In genomic region chr3R:21658752-21659468, dm6 we compare ENCODE assay signal across 1 fruit fly cellular context.
TF ChIP-seq lines count a peak whose summit lies in the region.

No protein-coding gene starts in this region.

TF ChIP-seq in whole organism, embryonic, 481 proteins besides CTCF, POLR2A, EP300 and RAD21 (continued from another document):
- TF ChIP-seq D19B (GFP tag; optimal IDR thresholded peaks at IDR 0.05; lab: Kevin White, UChicago), result peak; percentile 68
- no peak for TF ChIP-seq Mes4 (GFP tag; optimal IDR thresholded peaks at IDR 0.05; lab: Kevin White, UChicago)
- TF ChIP-seq bab2 (GFP tag; optimal IDR thresholded peaks at IDR 0.05; lab: Kevin White, UChicago), result no peak
- TF ChIP-seq gcm2 (GFP tag; optimal IDR thresholded peaks at IDR 0.05; lab: Kevin White, UChicago), result no peak
- TF ChIP-seq nerfin-1 (tag; optimal IDR thresholded peaks at IDR 0.05; lab: Kevin White, UChicago), result no peak
- no peak for TF ChIP-seq CG31224 (GFP tag; IDR thresholded peaks at IDR 0.05; lab: Robert Waterston, UW)
- no peak for TF ChIP-seq Kr (GFP tag; optimal IDR thresholded peaks at IDR 0.05; lab: Kevin White, UChicago)
- 0 out of 2 replicates have a peak, but pooled peaks have one; percentile 35 for TF ChIP-seq nerfin-2 (GFP tag; IDR thresholded peaks at IDR 0.05; lab: Robert Waterston, UW; ENCODE audit: partially characterized antibody)
- peak; percentile 20 for TF ChIP-seq CG12769 (tag; optimal IDR thresholded peaks at IDR 0.05; lab: Kevin White, UChicago)
- TF ChIP-seq CG11247 (GFP tag; IDR thresholded peaks at IDR 0.05; lab: Robert Waterston, UW), result no peak
- TF ChIP-seq Ets97D (GFP tag; optimal IDR thresholded peaks at IDR 0.05; lab: Kevin White, UChicago), result no peak
- no peak for TF ChIP-seq CG14710 (tag; optimal IDR thresholded peaks at IDR 0.05; lab: Kevin White, UChicago)
- no peak for TF ChIP-seq CHES-1-like (GFP tag; optimal IDR thresholded peaks at IDR 0.05; lab: Kevin White, UChicago)
- peak; percentile 46; the same call in 1 of the 3 replicates for TF ChIP-seq hb (GFP tag; IDR thresholded peaks at IDR 0.05; lab: Robert Waterston, UW; ENCODE audit: partially characterized antibody)
- TF ChIP-seq CG7271 (tag; optimal IDR thresholded peaks at IDR 0.05; lab: Kevin White, UChicago), result no peak
- TF ChIP-seq Oli (tag; optimal IDR thresholded peaks at IDR 0.05; lab: Kevin White, UChicago), result no peak
- no peak for TF ChIP-seq pros (GFP tag; optimal IDR thresholded peaks at IDR 0.05; lab: Kevin White, UChicago)
- peak; percentile 42; the same call in 1 of the 3 replicates for TF ChIP-seq vnd (GFP tag; IDR thresholded peaks at IDR 0.05; lab: Robert Waterston, UW; ENCODE audit: partially characterized antibody)
- no peak for TF ChIP-seq crol (GFP tag; IDR thresholded peaks at IDR 0.05; lab: Robert Waterston, UW)
- TF ChIP-seq CG2202 (tag; optimal IDR thresholded peaks at IDR 0.05; lab: Kevin White, UChicago), result no peak
- no peak for TF ChIP-seq CG7745 (tag; optimal IDR thresholded peaks at IDR 0.05; lab: Kevin White, UChicago)
- no peak for TF ChIP-seq Optix (GFP tag; IDR thresholded peaks at IDR 0.05; lab: Robert Waterston, UW)
- no peak for TF ChIP-seq CG4424 (GFP tag; optimal IDR thresholded peaks at IDR 0.05; lab: Kevin White, UChicago)
- TF ChIP-seq CG14860 (GFP tag; IDR thresholded peaks at IDR 0.05; lab: Robert Waterston, UW; ENCODE audit: partially characterized antibody), result peak; percentile 60
- no peak for TF ChIP-seq sug (tag; optimal IDR thresholded peaks at IDR 0.05; lab: Kevin White, UChicago)
- TF ChIP-seq CG17829 (tag; optimal IDR thresholded peaks at IDR 0.05; lab: Kevin White, UChicago), result no peak
- TF ChIP-seq CG1832 (GFP tag; optimal IDR thresholded peaks at IDR 0.05; lab: Kevin White, UChicago), result no peak
- no peak for TF ChIP-seq CG12744 (GFP tag; optimal IDR thresholded peaks at IDR 0.05; lab: Kevin White, UChicago)
- peak; percentile 37; the same call in 1 of the 2 replicates for TF ChIP-seq bbx (GFP tag; IDR thresholded peaks at IDR 0.05; lab: Robert Waterston, UW; ENCODE audit: partially characterized antibody)
- TF ChIP-seq ato (GFP tag; IDR thresholded peaks at IDR 0.05; lab: Robert Waterston, UW; ENCODE audit: partially characterized antibody), result peak; percentile 70
- TF ChIP-seq ken (GFP tag; IDR thresholded peaks at IDR 0.05; lab: Robert Waterston, UW), result no peak
- TF ChIP-seq Sry-β (GFP tag; optimal IDR thresholded peaks at IDR 0.05; lab: Kevin White, UChicago), result no peak
- no peak for TF ChIP-seq ssp (GFP tag; IDR thresholded peaks at IDR 0.05; lab: Robert Waterston, UW)
- no peak for TF ChIP-seq CG3726 (GFP tag; IDR thresholded peaks at IDR 0.05; lab: Robert Waterston, UW)
- no peak for TF ChIP-seq CG33213 (GFP tag; optimal IDR thresholded peaks at IDR 0.05; lab: Kevin White, UChicago)
- TF ChIP-seq fd3F (GFP tag; optimal IDR thresholded peaks at IDR 0.05; lab: Kevin White, UChicago), result no peak
- TF ChIP-seq ATbp (GFP tag; optimal IDR thresholded peaks at IDR 0.05; lab: Kevin White, UChicago), result no peak
- TF ChIP-seq kay (GFP tag; optimal IDR thresholded peaks at IDR 0.05; lab: Kevin White, UChicago), result no peak
- no peak for TF ChIP-seq sqz (GFP tag; optimal IDR thresholded peaks at IDR 0.05; lab: Kevin White, UChicago)
- no peak for TF ChIP-seq run (tag; optimal IDR thresholded peaks at IDR 0.05; lab: Kevin White, UChicago)
- TF ChIP-seq dmrt99B (tag; optimal IDR thresholded peaks at IDR 0.05; lab: Kevin White, UChicago), result no peak
- no peak for TF ChIP-seq CG15479 (GFP tag; optimal IDR thresholded peaks at IDR 0.05; lab: Kevin White, UChicago)
- TF ChIP-seq gfzf (GFP tag; optimal IDR thresholded peaks at IDR 0.05; lab: Kevin White, UChicago), result no peak
- TF ChIP-seq Dip3 (GFP tag; optimal IDR thresholded peaks at IDR 0.05; lab: Kevin White, UChicago), result no peak
- peak; percentile 9 for TF ChIP-seq grn (GFP tag; optimal IDR thresholded peaks at IDR 0.05; lab: Kevin White, UChicago)
- no peak for TF ChIP-seq CG2116 (GFP tag; optimal IDR thresholded peaks at IDR 0.05; lab: Kevin White, UChicago)
- peak; percentile 19 for TF ChIP-seq sens (GFP tag; lab: Kevin White, UChicago)
- TF ChIP-seq CG7963 (GFP tag; IDR thresholded peaks at IDR 0.05; lab: Robert Waterston, UW; ENCODE audit: partially characterized antibody), result peak; percentile 50; the same call in 1 of the 3 replicates
- peak; percentile 19 for TF ChIP-seq D19A (tag; optimal IDR thresholded peaks at IDR 0.05; lab: Kevin White, UChicago)
- no peak for TF ChIP-seq da (GFP tag; optimal IDR thresholded peaks at IDR 0.05; lab: Kevin White, UChicago)
- no peak for TF ChIP-seq CG13424 (tag; optimal IDR thresholded peaks at IDR 0.05; lab: Kevin White, UChicago)
- TF ChIP-seq Atf-2 (GFP tag; optimal IDR thresholded peaks at IDR 0.05; lab: Kevin White, UChicago), result no peak
- TF ChIP-seq ap (GFP tag; IDR thresholded peaks at IDR 0.05; lab: Robert Waterston, UW), result 0 out of 2 replicates have a peak, but pooled peaks have one; percentile 22
- TF ChIP-seq CG8089 (GFP tag; optimal IDR thresholded peaks at IDR 0.05; lab: Kevin White, UChicago), result no peak
- no peak for TF ChIP-seq CG17912 (GFP tag; optimal IDR thresholded peaks at IDR 0.05; lab: Kevin White, UChicago)
- 0 out of 3 replicates have a peak, but pooled peaks have one; percentile 45 for TF ChIP-seq CG6791 (GFP tag; IDR thresholded peaks at IDR 0.05; lab: Robert Waterston, UW; ENCODE audit: partially characterized antibody)
- no peak for TF ChIP-seq CG16813 (GFP tag; IDR thresholded peaks at IDR 0.05; lab: Robert Waterston, UW; ENCODE audit: partially characterized antibody)
- no peak for TF ChIP-seq oc (tag; optimal IDR thresholded peaks at IDR 0.05; lab: Kevin White, UChicago)
- no peak for TF ChIP-seq CG10267 (tag; optimal IDR thresholded peaks at IDR 0.05; lab: Kevin White, UChicago)
- no peak for TF ChIP-seq CG10979 (tag; optimal IDR thresholded peaks at IDR 0.05; lab: Kevin White, UChicago)
- TF ChIP-seq CG1792 (GFP tag; optimal IDR thresholded peaks at IDR 0.05; lab: Kevin White, UChicago), result no peak
- peak; percentile 50; the same call in 2 of the 3 replicates for TF ChIP-seq row (GFP tag; IDR thresholded peaks at IDR 0.05; lab: Robert Waterston, UW)
- no peak for TF ChIP-seq CG31441 (GFP tag; IDR thresholded peaks at IDR 0.05; lab: Robert Waterston, UW)
- TF ChIP-seq CG10462 (GFP tag; optimal IDR thresholded peaks at IDR 0.05; lab: Kevin White, UChicago), result no peak
- TF ChIP-seq CG7372 (GFP tag; IDR thresholded peaks at IDR 0.05; lab: Robert Waterston, UW), result no peak
- TF ChIP-seq dysf (GFP tag; IDR thresholded peaks at IDR 0.05; lab: Robert Waterston, UW), result no peak
- no peak for TF ChIP-seq Gug (GFP tag; IDR thresholded peaks at IDR 0.05; lab: Robert Waterston, UW)
- TF ChIP-seq hbn (GFP tag; IDR thresholded peaks at IDR 0.05; lab: Robert Waterston, UW; ENCODE audit: partially characterized antibody), result no peak
- TF ChIP-seq Sox100B (GFP tag; optimal IDR thresholded peaks at IDR 0.05; lab: Kevin White, UChicago), result no peak
- no peak for TF ChIP-seq CG6683 (GFP tag; optimal IDR thresholded peaks at IDR 0.05; lab: Kevin White, UChicago)
- no peak for TF ChIP-seq HLH3B (GFP tag; IDR thresholded peaks at IDR 0.05; lab: Robert Waterston, UW)
- no peak for TF ChIP-seq CG4360 (GFP tag; IDR thresholded peaks at IDR 0.05; lab: Robert Waterston, UW)
- peak in 1 of 2 experiments; percentile 25 for TF ChIP-seq Hr51 (GFP tag; optimal IDR thresholded peaks at IDR 0.05; lab: Kevin White, UChicago)
- TF ChIP-seq kah (GFP tag; optimal IDR thresholded peaks at IDR 0.05; lab: Kevin White, UChicago), result no peak
- no peak for TF ChIP-seq Blimp-1 (GFP tag; optimal IDR thresholded peaks at IDR 0.05; lab: Kevin White, UChicago)
- peak; percentile 73 for TF ChIP-seq Med (GFP tag; lab: Kevin White, UChicago)
- TF ChIP-seq CG3995 (GFP tag; optimal IDR thresholded peaks at IDR 0.05; lab: Kevin White, UChicago), result peak; percentile 77
- TF ChIP-seq eve (GFP tag; optimal IDR thresholded peaks at IDR 0.05; lab: Kevin White, UChicago), result peak in 1 of 2 experiments; percentile 76
- no peak for TF ChIP-seq org-1 (GFP tag; optimal IDR thresholded peaks at IDR 0.05; lab: Kevin White, UChicago)
- TF ChIP-seq YL-1 (GFP tag; optimal IDR thresholded peaks at IDR 0.05; lab: Kevin White, UChicago), result no peak
- TF ChIP-seq E2f2 (GFP tag; IDR thresholded peaks at IDR 0.05; lab: Robert Waterston, UW), result 0 out of 2 replicates have a peak, but pooled peaks have one; percentile 6
- no peak for TF ChIP-seq CG4820 (GFP tag; optimal IDR thresholded peaks at IDR 0.05; lab: Kevin White, UChicago)
- TF ChIP-seq pum (GFP tag; optimal IDR thresholded peaks at IDR 0.05; lab: Kevin White, UChicago), result no peak
- no peak for TF ChIP-seq ase (GFP tag; IDR thresholded peaks at IDR 0.05; lab: Robert Waterston, UW)
- TF ChIP-seq Hey (tag; optimal IDR thresholded peaks at IDR 0.05; lab: Kevin White, UChicago), result no peak
- no peak for TF ChIP-seq p53 (GFP tag; optimal IDR thresholded peaks at IDR 0.05; lab: Kevin White, UChicago)
- TF ChIP-seq Asciz (GFP tag; optimal IDR thresholded peaks at IDR 0.05; lab: Kevin White, UChicago), result no peak
- no peak for TF ChIP-seq CG3847 (GFP tag; IDR thresholded peaks at IDR 0.05; lab: Robert Waterston, UW)
- TF ChIP-seq CG11504 (tag; optimal IDR thresholded peaks at IDR 0.05; lab: Kevin White, UChicago), result peak; percentile 22
- no peak for TF ChIP-seq CG18011 (GFP tag; optimal IDR thresholded peaks at IDR 0.05; lab: Kevin White, UChicago)
- no peak for TF ChIP-seq GATAe (GFP tag; conservative IDR thresholded peaks at IDR 0.05; lab: Robert Waterston, UW)
- TF ChIP-seq Sox102F (GFP tag; optimal IDR thresholded peaks at IDR 0.05; lab: Kevin White, UChicago), result peak; percentile 15
- TF ChIP-seq grau (tag; optimal IDR thresholded peaks at IDR 0.05; lab: Kevin White, UChicago), result no peak
- no peak for TF ChIP-seq esg (GFP tag; conservative IDR thresholded peaks at IDR 0.05; lab: Robert Waterston, UW)
- no peak for TF ChIP-seq CG17359 (tag; optimal IDR thresholded peaks at IDR 0.05; lab: Kevin White, UChicago)
- TF ChIP-seq ewg (GFP tag; optimal IDR thresholded peaks at IDR 0.05; lab: Kevin White, UChicago), result no peak
- no peak for TF ChIP-seq CG4707 (GFP tag; optimal IDR thresholded peaks at IDR 0.05; lab: Kevin White, UChicago)
- TF ChIP-seq pho (GFP tag; optimal IDR thresholded peaks at IDR 0.05; lab: Kevin White, UChicago), result no peak
- no peak for TF ChIP-seq wdn (GFP tag; IDR thresholded peaks at IDR 0.05; lab: Robert Waterston, UW)
- TF ChIP-seq Bgb (GFP tag; IDR thresholded peaks at IDR 0.05; lab: Robert Waterston, UW; ENCODE audit: partially characterized antibody), result peak; percentile 8; the same call in 1 of the 2 replicates
- TF ChIP-seq aop (GFP tag; IDR thresholded peaks at IDR 0.05; lab: Robert Waterston, UW), result no peak
- TF ChIP-seq HLH4C (GFP tag; IDR thresholded peaks at IDR 0.05; lab: Robert Waterston, UW; ENCODE audit: partially characterized antibody), result peak; percentile 73
- TF ChIP-seq Fer3 (tag; optimal IDR thresholded peaks at IDR 0.05; lab: Kevin White, UChicago), result no peak
- no peak for TF ChIP-seq H15 (GFP tag; IDR thresholded peaks at IDR 0.05; lab: Robert Waterston, UW)
- TF ChIP-seq CG6272 (GFP tag; IDR thresholded peaks at IDR 0.05; lab: Robert Waterston, UW), result no peak
- TF ChIP-seq chn (GFP tag; optimal IDR thresholded peaks at IDR 0.05; lab: Kevin White, UChicago), result no peak
- no peak for TF ChIP-seq CG6813 (GFP tag; optimal IDR thresholded peaks at IDR 0.05; lab: Kevin White, UChicago)
- TF ChIP-seq CG32772 (GFP tag; IDR thresholded peaks at IDR 0.05; lab: Robert Waterston, UW), result no peak
